Fruit fly (Drosophila melanogaster): ENCODE data around the gene CG14841.

Gene CG14841

DNA sequence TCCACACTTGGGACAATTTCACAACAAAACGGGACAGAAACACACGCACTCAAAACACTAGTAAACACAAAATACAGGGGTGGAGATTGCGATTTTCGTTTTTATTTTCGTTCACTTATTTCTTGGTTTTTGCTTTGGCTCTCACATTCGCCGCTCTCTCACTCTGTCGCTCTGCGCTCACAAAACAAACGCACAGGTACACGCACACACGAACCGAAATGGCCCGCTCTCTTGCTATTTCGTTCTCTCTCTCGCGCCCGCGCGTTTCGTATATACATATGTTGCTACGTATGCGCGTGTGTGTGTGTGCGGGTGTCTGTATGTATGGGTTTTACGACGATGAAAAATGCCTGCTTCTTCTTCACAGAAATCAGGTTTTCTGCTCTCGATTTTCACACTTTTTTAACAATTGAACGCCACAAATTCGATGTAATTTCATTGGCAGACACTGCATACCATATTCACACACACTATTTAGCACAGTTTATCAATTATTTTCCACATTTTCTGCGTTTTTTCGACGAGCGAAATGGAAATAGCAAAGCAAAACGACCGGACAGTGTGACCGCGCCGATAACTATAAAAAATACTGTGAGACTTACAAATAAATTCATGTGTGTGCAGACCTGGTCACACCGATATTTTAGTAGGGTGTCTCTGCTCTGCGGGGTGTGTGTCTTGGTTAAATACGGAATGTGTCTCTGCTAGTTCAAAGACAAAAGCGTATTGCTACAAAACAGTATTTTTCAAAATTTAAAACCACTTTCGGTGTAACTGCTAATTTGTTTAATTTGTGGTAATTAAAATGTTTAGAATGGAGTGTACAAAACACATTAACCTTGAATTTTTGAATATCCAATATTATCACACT is 24.3 kb upstream of the CG14841 start, which contains the start of gene trx (continued):
- peak; percentile 22 for TF ChIP-seq CG17186 (GFP tag; optimal IDR thresholded peaks at IDR 0.05)
- TF ChIP-seq PHDP (tag; optimal IDR thresholded peaks at IDR 0.05): peak; percentile 7
- TF ChIP-seq pzg (GFP tag; optimal IDR thresholded peaks at IDR 0.05): peak; percentile 99
- peak; percentile 71 for TF ChIP-seq Dp (GFP tag; optimal IDR thresholded peaks at IDR 0.05)
- no peak for TF ChIP-seq tio (GFP tag; optimal IDR thresholded peaks at IDR 0.05)
- TF ChIP-seq CG34376 (GFP tag; optimal IDR thresholded peaks at IDR 0.05): peak; percentile 56
- TF ChIP-seq sens (GFP tag): peak; percentile 80
- peak; percentile 61 for TF ChIP-seq pros (GFP tag; optimal IDR thresholded peaks at IDR 0.05)
- TF ChIP-seq bbx (GFP tag; IDR thresholded peaks at IDR 0.05; ENCODE audit: partially characterized antibody): no peak
- TF ChIP-seq pita (GFP tag; optimal IDR thresholded peaks at IDR 0.05): peak; percentile 88
- peak; percentile 13 for TF ChIP-seq Nf-YC (tag; optimal IDR thresholded peaks at IDR 0.05)
- TF ChIP-seq cad (GFP tag; optimal IDR thresholded peaks at IDR 0.05): peak; percentile 11
- TF ChIP-seq CG9797 (GFP tag; optimal IDR thresholded peaks at IDR 0.05): peak; percentile 99
- peak; percentile 37 for TF ChIP-seq run (tag; optimal IDR thresholded peaks at IDR 0.05)
- TF ChIP-seq phol (tag; optimal IDR thresholded peaks at IDR 0.05): peak; percentile 62
- TF ChIP-seq sd (tag; optimal IDR thresholded peaks at IDR 0.05): peak; percentile 98
- TF ChIP-seq Vsx1 (GFP tag; optimal IDR thresholded peaks at IDR 0.05): peak; percentile 9
- TF ChIP-seq CG1603 (tag; optimal IDR thresholded peaks at IDR 0.05): peak; percentile 84
- TF ChIP-seq CG30020 (tag; optimal IDR thresholded peaks at IDR 0.05): no peak
- peak; percentile 2 for TF ChIP-seq CG12391 (tag; optimal IDR thresholded peaks at IDR 0.05)
- TF ChIP-seq yki (optimal IDR thresholded peaks at IDR 0.05): peak; percentile 93
- peak in 1 of 2 experiments; percentile 45 for TF ChIP-seq Eip74EF (GFP tag; optimal IDR thresholded peaks at IDR 0.05)
- TF ChIP-seq CG7928 (GFP tag; optimal IDR thresholded peaks at IDR 0.05): peak; percentile 9
- TF ChIP-seq da (GFP tag; optimal IDR thresholded peaks at IDR 0.05): peak; percentile 39
- peak; percentile 12 for TF ChIP-seq pnt (GFP tag; optimal IDR thresholded peaks at IDR 0.05)
- no peak for TF ChIP-seq CG5245 (GFP tag; optimal IDR thresholded peaks at IDR 0.05)
- TF ChIP-seq CG15479 (GFP tag; optimal IDR thresholded peaks at IDR 0.05): peak; percentile 98
- TF ChIP-seq ewg (GFP tag; optimal IDR thresholded peaks at IDR 0.05): peak; percentile 59
- peak; percentile 70 for TF ChIP-seq psq (GFP tag; optimal IDR thresholded peaks at IDR 0.05)
- TF ChIP-seq CG12155 (GFP tag; optimal IDR thresholded peaks at IDR 0.05): no peak
- TF ChIP-seq jigr1 (GFP tag; IDR thresholded peaks at IDR 0.05): no peak
- TF ChIP-seq cg (GFP tag; optimal IDR thresholded peaks at IDR 0.05): peak; percentile 100
- TF ChIP-seq Med (GFP tag): peak; percentile 84
- no peak for TF ChIP-seq CG9609 (GFP tag; optimal IDR thresholded peaks at IDR 0.05)
- TF ChIP-seq dimm (GFP tag; IDR thresholded peaks at IDR 0.05): no peak
- TF ChIP-seq CG15514 (GFP tag; optimal IDR thresholded peaks at IDR 0.05): peak; percentile 68
- TF ChIP-seq kni (GFP tag; optimal IDR thresholded peaks at IDR 0.05): peak; percentile 33
- TF ChIP-seq zen2 (GFP tag; IDR thresholded peaks at IDR 0.05; ENCODE audit: partially characterized antibody): no peak
- TF ChIP-seq CG8924 (tag; optimal IDR thresholded peaks at IDR 0.05): peak; percentile 63
- peak; percentile 100 for TF ChIP-seq Myb (GFP tag; optimal IDR thresholded peaks at IDR 0.05)
- peak; percentile 43 for TF ChIP-seq Elba2 (GFP tag; optimal IDR thresholded peaks at IDR 0.05)
- TF ChIP-seq CG4617 (GFP tag; optimal IDR thresholded peaks at IDR 0.05; ENCODE audit: borderline replicate concordance): peak; percentile 95
- TF ChIP-seq zen (tag; optimal IDR thresholded peaks at IDR 0.05): peak; percentile 55
- TF ChIP-seq Pdp1 (GFP tag; optimal IDR thresholded peaks at IDR 0.05): peak in 1 of 2 experiments; percentile 46
- peak; percentile 13 for TF ChIP-seq CG8290 (GFP tag; optimal IDR thresholded peaks at IDR 0.05)
- peak in 1 of 2 experiments; percentile 41 for TF ChIP-seq CG8290 (tag; optimal IDR thresholded peaks at IDR 0.05)
- TF ChIP-seq twi (tag; optimal IDR thresholded peaks at IDR 0.05): peak; percentile 2
- TF ChIP-seq peb (GFP tag; IDR thresholded peaks at IDR 0.05): no peak

Measured in whole organism, embryonic.